Fruit fly (Drosophila melanogaster) whole organism, embryonic: ENCODE data around the gene AsnRS.
A peak's percentile ranks its signal among the peaks of the same experiment; 100 is the strongest.

ENCODE experiments used
- Adf1 ChIP-seq: fragments of 200-800 bp; sonication (Bioruptor generic); IDR thresholded peaks from 2 replicates; pipeline ENCODE4 v1.3.6; 2022; ENCODE audit warnings: missing biosample characterization, missing genetic modification characterization
- B-H1 ChIP-seq: fragments of 200-800 bp; sonication (Bioruptor generic); IDR thresholded peaks from 3 replicates; pipeline ENCODE4 v1.3.6; 2022; ENCODE audit warnings: missing biosample characterization, missing genetic modification characterization
- C15 ChIP-seq: fragments of 200-800 bp; sonication (Bioruptor generic); IDR thresholded peaks from 3 replicates; pipeline ENCODE4 v1.3.6; 2022; ENCODE audit warnings: missing biosample characterization, missing genetic modification characterization
- CG10565 ChIP-seq: fragments of 200-800 bp; sonication (Bioruptor generic); optimal IDR thresholded peaks from 3 replicates; lab custom pipeline; 2016; ENCODE audit warnings: missing biosample characterization, mild to moderate bottlenecking, missing genetic modification characterization
- CG11093 ChIP-seq: fragments of 200-800 bp; sonication (Bioruptor generic); IDR thresholded peaks from 3 replicates; pipeline ENCODE4 v1.3.6; 2022; ENCODE audit warnings: missing biosample characterization, missing genetic modification characterization
- CG1233 ChIP-seq: fragments of 200-800 bp; sonication (Bioruptor generic); optimal IDR thresholded peaks from 4 replicates; lab custom pipeline; 2018; ENCODE audit warnings: missing biosample characterization, mild to moderate bottlenecking, missing genetic modification characterization
- CG13775 ChIP-seq: fragments of 200-800 bp; sonication (Bioruptor generic); optimal IDR thresholded peaks from 3 replicates; lab custom pipeline; 2017; ENCODE audit warnings: missing biosample characterization, mild to moderate bottlenecking, missing genetic modification characterization
- CG15514 ChIP-seq: fragments of 200-800 bp; sonication (Bioruptor generic); optimal IDR thresholded peaks from 3 replicates; lab custom pipeline; 2017; ENCODE audit warnings: missing biosample characterization, missing genetic modification characterization, mild to moderate bottlenecking, moderate library complexity, missing genetic modification reagents
- CG17186 ChIP-seq: fragments of 200-800 bp; sonication (Bioruptor generic); optimal IDR thresholded peaks from 3 replicates; lab custom pipeline; 2017; ENCODE audit warnings: missing biosample characterization, missing genetic modification reagents, missing genetic modification characterization
- CG18011 ChIP-seq: fragments of 200-800 bp; sonication (Bioruptor generic); optimal IDR thresholded peaks from 2 replicates; lab custom pipeline; 2017; ENCODE audit warnings: missing biosample characterization, missing genetic modification characterization, mild to moderate bottlenecking, moderate library complexity, missing genotype
- CG18619 ChIP-seq: fragments of 200-800 bp; sonication (Bioruptor generic); optimal IDR thresholded peaks from 3 replicates; lab custom pipeline; 2017; ENCODE audit warnings: missing biosample characterization, mild to moderate bottlenecking, missing genetic modification characterization
- CG30020 ChIP-seq: fragments of 200-800 bp; optimal IDR thresholded peaks from 2 replicates; lab custom pipeline; 2019; ENCODE audit warnings: missing biosample characterization, mild to moderate bottlenecking, missing genetic modification characterization, moderate library complexity
- CG42726 ChIP-seq: fragments of 200-800 bp; sonication (Bioruptor generic); IDR thresholded peaks from 2 replicates; pipeline ENCODE4 v1.3.6; 2022; ENCODE audit warnings: missing biosample characterization, missing genetic modification characterization; ENCODE audit not compliant: partially characterized antibody
- CG4282 ChIP-seq: fragments of 200-800 bp; sonication (Bioruptor generic); optimal IDR thresholded peaks from 2 replicates; lab custom pipeline; 2016; ENCODE audit warnings: missing biosample characterization, missing genetic modification characterization
- CG5953 ChIP-seq: fragments of 200-800 bp; sonication (Bioruptor generic); IDR thresholded peaks from 2 replicates; pipeline ENCODE4 v1.3.6; 2022; ENCODE audit warnings: missing biosample characterization, missing genetic modification characterization
- CG7271 ChIP-seq: fragments of 200-800 bp; sonication (Bioruptor generic); optimal IDR thresholded peaks from 2 replicates; lab custom pipeline; 2018; ENCODE audit warnings: missing biosample characterization, mild to moderate bottlenecking, missing genetic modification characterization, moderate library complexity
- CG7786 ChIP-seq: fragments of 200-800 bp; sonication (Bioruptor generic); optimal IDR thresholded peaks from 2 replicates; lab custom pipeline; 2016; ENCODE audit warnings: missing biosample characterization, missing genetic modification characterization
- CG8281 ChIP-seq: fragments of 200-800 bp; sonication (Bioruptor generic); optimal IDR thresholded peaks from 2 replicates; lab custom pipeline; 2018; ENCODE audit warnings: missing biosample characterization, mild to moderate bottlenecking, missing genetic modification characterization, moderate library complexity
- CkIIα-i1 ChIP-seq: fragments of 200-800 bp; sonication (Bioruptor generic); IDR thresholded peaks from 2 replicates; pipeline ENCODE4 v1.3.6; 2022; ENCODE audit warnings: missing biosample characterization, missing genetic modification characterization
- CrebB ChIP-seq: fragments of 200-800 bp; sonication (Bioruptor generic); optimal IDR thresholded peaks from 3 replicates; lab custom pipeline; 2018; ENCODE audit warnings: missing biosample characterization, mild to moderate bottlenecking, missing genetic modification characterization
- Dad ChIP-seq: fragments of 200-800 bp; sonication (Bioruptor generic); optimal IDR thresholded peaks from 3 replicates; lab custom pipeline; 2016; ENCODE audit warnings: missing biosample characterization, missing genetic modification characterization
- Deaf1 ChIP-seq: fragments of 200-800 bp; optimal IDR thresholded peaks from 3 replicates; lab custom pipeline; 2019; ENCODE audit warnings: missing biosample characterization, mild to moderate bottlenecking, missing genetic modification characterization, moderate library complexity
- Doc3 ChIP-seq: fragments of 200-800 bp; sonication (Bioruptor generic); IDR thresholded peaks from 3 replicates; pipeline ENCODE4 v1.3.6; 2022; ENCODE audit warnings: missing biosample characterization, missing genetic modification characterization; ENCODE audit not compliant: partially characterized antibody
- E2f1 ChIP-seq: fragments of 200-800 bp; sonication (Bioruptor generic); IDR thresholded peaks from 2 replicates; pipeline ENCODE4 v1.3.6; 2022; ENCODE audit warnings: missing biosample characterization, missing genetic modification characterization
- Fer1 ChIP-seq: fragments of 200-800 bp; sonication (Bioruptor generic); optimal IDR thresholded peaks from 2 replicates; lab custom pipeline; 2017; ENCODE audit warnings: missing biosample characterization, mild to moderate bottlenecking, missing genetic modification characterization
- HLH54F ChIP-seq: fragments of 200-800 bp; sonication (Bioruptor generic); optimal IDR thresholded peaks from 3 replicates; lab custom pipeline; 2016; ENCODE audit warnings: missing biosample characterization, missing genetic modification characterization
- HLHmδ ChIP-seq: fragments of 200-800 bp; sonication (Bioruptor generic); optimal IDR thresholded peaks from 2 replicates; lab custom pipeline; 2018; ENCODE audit warnings: missing biosample characterization, mild to moderate bottlenecking, missing genetic modification characterization, moderate library complexity
- Hey ChIP-seq: fragments of 200-800 bp; sonication (Bioruptor generic); optimal IDR thresholded peaks from 3 replicates; lab custom pipeline; 2018; ENCODE audit warnings: missing biosample characterization, mild to moderate bottlenecking, missing genetic modification characterization
- Med ChIP-seq: fragments of 200-800 bp; sonication (Bioruptor generic); peaks from one replicate; lab custom pipeline; 2016; ENCODE audit warnings: missing biosample characterization, missing genetic modification characterization, mild to moderate bottlenecking, inconsistent platforms, moderate library complexity
- NK7.1 ChIP-seq: fragments of 200-800 bp; sonication (Bioruptor generic); optimal IDR thresholded peaks from 3 replicates; lab custom pipeline; 2016; ENCODE audit warnings: missing biosample characterization, missing genetic modification characterization
- Nf-YB ChIP-seq: fragments of 200-800 bp; sonication (Bioruptor generic); optimal IDR thresholded peaks from 3 replicates; lab custom pipeline; 2019; ENCODE audit warnings: missing biosample characterization, mild to moderate bottlenecking, missing genetic modification characterization, moderate library complexity
- Ssrp ChIP-seq: fragments of 200-800 bp; sonication (Bioruptor generic); optimal IDR thresholded peaks from 2 replicates; lab custom pipeline; 2018; ENCODE audit warnings: missing biosample characterization, mild to moderate bottlenecking, missing genetic modification characterization, moderate library complexity
- abd-A ChIP-seq: fragments of 200-800 bp; sonication (Bioruptor generic); optimal IDR thresholded peaks from 3 replicates; lab custom pipeline; 2019; ENCODE audit warnings: missing biosample characterization, mild to moderate bottlenecking, missing genetic modification characterization, moderate library complexity
- ase ChIP-seq: fragments of 200-800 bp; sonication (Bioruptor generic); IDR thresholded peaks from 3 replicates; pipeline ENCODE4 v1.3.6; 2022; ENCODE audit warnings: missing biosample characterization, missing genetic modification characterization
- ash1 ChIP-seq: fragments of 200-800 bp; sonication (Bioruptor generic); optimal IDR thresholded peaks from 2 replicates; lab custom pipeline; 2018; ENCODE audit warnings: missing biosample characterization, mild to moderate bottlenecking, missing genetic modification characterization
- cas ChIP-seq: fragments of 200-800 bp; sonication (Bioruptor generic); IDR thresholded peaks from 2 replicates; pipeline ENCODE4 v1.3.6; 2022; ENCODE audit warnings: missing biosample characterization, missing genetic modification characterization
- chn ChIP-seq: fragments of 200-800 bp; sonication (Bioruptor generic); optimal IDR thresholded peaks from 2 replicates; lab custom pipeline; 2016; ENCODE audit warnings: missing biosample characterization, missing genetic modification characterization
- ci ChIP-seq: fragments of 200-800 bp; sonication (Bioruptor generic); IDR thresholded peaks from 3 replicates; pipeline ENCODE4 v1.3.6; 2022; ENCODE audit warnings: missing biosample characterization, missing genetic modification characterization
- corto ChIP-seq: fragments of 200-800 bp; sonication (Bioruptor generic); optimal IDR thresholded peaks from 2 replicates; lab custom pipeline; 2016; ENCODE audit warnings: missing biosample characterization, mild to moderate bottlenecking, missing genetic modification characterization, moderate library complexity
- dm ChIP-seq: fragments of 200-800 bp; sonication (Bioruptor generic); optimal IDR thresholded peaks from 3 replicates; lab custom pipeline; 2016; ENCODE audit warnings: missing biosample characterization, missing genetic modification characterization
- gsb-n ChIP-seq: fragments of 200-800 bp; sonication (Bioruptor generic); optimal IDR thresholded peaks from 3 replicates; lab custom pipeline; 2018; ENCODE audit warnings: missing biosample characterization, mild to moderate bottlenecking, missing genetic modification characterization
- lmd ChIP-seq: fragments of 200-800 bp; sonication (Bioruptor generic); IDR thresholded peaks from 2 replicates; pipeline ENCODE4 v1.3.6; 2022; ENCODE audit warnings: missing biosample characterization, missing genetic modification characterization
- maf-S ChIP-seq: fragments of 200-800 bp; sonication (Bioruptor generic); optimal IDR thresholded peaks from 2 replicates; lab custom pipeline; 2016; ENCODE audit warnings: missing biosample characterization, missing genetic modification characterization
- nmo ChIP-seq: fragments of 200-800 bp; sonication (Bioruptor generic); optimal IDR thresholded peaks from 2 replicates; lab custom pipeline; 2018; ENCODE audit warnings: missing biosample characterization, mild to moderate bottlenecking, missing genetic modification characterization, moderate library complexity
- peb ChIP-seq: fragments of 200-800 bp; sonication (Bioruptor generic); IDR thresholded peaks from 2 replicates; pipeline ENCODE4 v1.3.6; 2022; ENCODE audit warnings: missing biosample characterization, missing genetic modification characterization
- phol ChIP-seq: fragments of 200-800 bp; sonication (Bioruptor generic); optimal IDR thresholded peaks from 3 replicates; lab custom pipeline; 2018; ENCODE audit warnings: missing biosample characterization, mild to moderate bottlenecking, missing genetic modification characterization, moderate library complexity
- seq ChIP-seq: fragments of 200-800 bp; sonication (Bioruptor generic); IDR thresholded peaks from 2 replicates; pipeline ENCODE4 v1.3.6; 2022; ENCODE audit warnings: missing biosample characterization, missing genetic modification characterization
- shn ChIP-seq: fragments of 200-800 bp; sonication (Bioruptor generic); optimal IDR thresholded peaks from 3 replicates; lab custom pipeline; 2016; ENCODE audit warnings: missing biosample characterization, missing genetic modification characterization
- slp2 ChIP-seq: fragments of 200-800 bp; sonication (Bioruptor generic); optimal IDR thresholded peaks from 2 replicates; lab custom pipeline; 2016; ENCODE audit warnings: missing biosample characterization, missing genetic modification characterization
- ssp ChIP-seq: fragments of 200-800 bp; sonication (Bioruptor generic); IDR thresholded peaks from 2 replicates; pipeline ENCODE4 v1.3.6; 2022; ENCODE audit warnings: missing biosample characterization, missing genetic modification characterization
- wek ChIP-seq: fragments of 200-800 bp; sonication (Bioruptor generic); optimal IDR thresholded peaks from 3 replicates; lab custom pipeline; 2018; ENCODE audit warnings: missing biosample characterization, mild to moderate bottlenecking, missing genetic modification characterization, moderate library complexity
- zfh2 ChIP-seq: fragments of 200-800 bp; sonication (Bioruptor generic); optimal IDR thresholded peaks from 2 replicates; lab custom pipeline; 2016; ENCODE audit warnings: missing biosample characterization, missing genetic modification characterization

Gene AsnRS

dm6 chr2L:19126888-19127287 lies 4.9 kb downstream of the AsnRS start (continued):
- TF ChIP-seq ci (GFP tag; lab: Robert Waterston, UW) = no peak
- TF ChIP-seq shn = peak; percentile 13
- no peak for TF ChIP-seq abd-A (tag; lab: Kevin White, UChicago)
- peak; percentile 34 for TF ChIP-seq Med (GFP tag; lab: Kevin White, UChicago)
- no peak for TF ChIP-seq ase
- TF ChIP-seq CG18619 (GFP tag; lab: Kevin White, UChicago) = peak; percentile 68
- TF ChIP-seq E2f1 (GFP tag; lab: Robert Waterston, UW) = peak; percentile 28; the same call in 1 of the 2 replicates
- TF ChIP-seq cas (GFP tag; lab: Robert Waterston, UW) = no peak
- TF ChIP-seq Nf-YB (GFP tag; lab: Kevin White, UChicago) = peak; percentile 42
- no peak for TF ChIP-seq slp2 (GFP tag; lab: Kevin White, UChicago)
- no peak for TF ChIP-seq wek (GFP tag; lab: Kevin White, UChicago)
- TF ChIP-seq Deaf1 (tag; lab: Kevin White, UChicago) = peak; percentile 1
- TF ChIP-seq CG11093 (GFP tag; lab: Robert Waterston, UW) = no peak
- no peak for TF ChIP-seq maf-S
- no peak for TF ChIP-seq NK7.1 (GFP tag; lab: Kevin White, UChicago)
- peak; percentile 58 for TF ChIP-seq lmd (GFP tag; lab: Robert Waterston, UW)
- no peak for TF ChIP-seq peb (GFP tag; lab: Robert Waterston, UW)
- TF ChIP-seq CG30020 = peak; percentile 57
- TF ChIP-seq CG42726 (GFP tag; lab: Robert Waterston, UW) = no peak
- no peak for TF ChIP-seq CG7271 (tag; lab: Kevin White, UChicago)
- TF ChIP-seq Adf1 (GFP tag; lab: Robert Waterston, UW) = peak; percentile 35
- TF ChIP-seq B-H1 = no peak
- TF ChIP-seq CG5953 (GFP tag; lab: Robert Waterston, UW) = no peak
- peak; percentile 76 for TF ChIP-seq Fer1 (GFP tag; lab: Kevin White, UChicago)
- TF ChIP-seq Doc3 (GFP tag; lab: Robert Waterston, UW) = no peak
- no peak for TF ChIP-seq HLHmδ
- peak; percentile 75 for TF ChIP-seq phol (tag; lab: Kevin White, UChicago)
- no peak for TF ChIP-seq Hey (tag; lab: Kevin White, UChicago)
- no peak for TF ChIP-seq ssp
- peak; percentile 64 for TF ChIP-seq CG13775
- TF ChIP-seq zfh2 = peak; percentile 15
- no peak for TF ChIP-seq chn (GFP tag; lab: Kevin White, UChicago)
- no peak for TF ChIP-seq C15 (GFP tag; lab: Robert Waterston, UW)
- no peak for TF ChIP-seq CG17186
- TF ChIP-seq Ssrp (tag; lab: Kevin White, UChicago) = peak; percentile 68
- TF ChIP-seq CkIIα-i1 = no peak
- no peak for TF ChIP-seq corto (GFP tag; lab: Kevin White, UChicago)
- no peak for TF ChIP-seq HLH54F (GFP tag; lab: Kevin White, UChicago)
- TF ChIP-seq CG15514 (GFP tag; lab: Kevin White, UChicago) = peak; percentile 53
- TF ChIP-seq CG18011 = peak; percentile 11
- no peak for TF ChIP-seq CrebB
- peak; percentile 79 for TF ChIP-seq nmo
- TF ChIP-seq gsb-n = peak; percentile 65
- TF ChIP-seq CG1233 (GFP tag; lab: Kevin White, UChicago) = peak; percentile 43
- TF ChIP-seq CG4282 (GFP tag; lab: Kevin White, UChicago) = no peak
- no peak for TF ChIP-seq Dad (GFP tag; lab: Kevin White, UChicago)
- TF ChIP-seq dm (GFP tag; lab: Kevin White, UChicago) = no peak
- TF ChIP-seq CG8281 (tag; lab: Kevin White, UChicago) = no peak
- no peak for TF ChIP-seq CG10565 (GFP tag; lab: Kevin White, UChicago)
- no peak for TF ChIP-seq ash1 (GFP tag; lab: Kevin White, UChicago)
- TF ChIP-seq CG7786 (GFP tag; lab: Kevin White, UChicago) = no peak
- TF ChIP-seq seq (GFP tag; lab: Robert Waterston, UW) = no peak
